Worm (Caenorhabditis elegans) whole organism, mixed stage, embryonic: Measurements from ENCODE around the gene T26H5.14.

ENCODE experiments used
- M03D4.4 ChIP-seq: sonication (generic microtip); optimal IDR thresholded peaks from 2 replicates; lab custom pipeline; 2017; ENCODE audit warnings: mild to moderate bottlenecking, missing genetic modification characterization, missing compliant biosample characterization
- bed-3 ChIP-seq: fragments of 200-800 bp; sonication (Bioruptor generic); optimal IDR thresholded peaks from 3 replicates; lab custom pipeline; 2018; ENCODE audit warnings: mild to moderate bottlenecking, missing genetic modification characterization, moderate library complexity, missing compliant biosample characterization
- blmp-1 ChIP-seq: fragments of 150-350 bp; optimal IDR thresholded peaks from 2 replicates; lab custom pipeline; 2014; ENCODE audit warnings: missing biosample characterization, missing genetic modification characterization
- ceh-39 ChIP-seq: fragments of 150-350 bp; optimal IDR thresholded peaks from 2 replicates; lab custom pipeline; 2014; ENCODE audit warnings: missing biosample characterization, missing genetic modification characterization
- ceh-43 ChIP-seq: fragments of 200-800 bp; sonication (Bioruptor generic); optimal IDR thresholded peaks from 2 replicates; lab custom pipeline; 2018; ENCODE audit warnings: mild to moderate bottlenecking, missing genetic modification characterization, moderate library complexity, missing compliant biosample characterization
- ceh-83 ChIP-seq: fragments of 200-800 bp; sonication (Bioruptor generic); optimal IDR thresholded peaks from 2 replicates; lab custom pipeline; 2018; ENCODE audit warnings: mild to moderate bottlenecking, missing genetic modification characterization, missing compliant biosample characterization
- ces-1 ChIP-seq: fragments of 150-350 bp; optimal IDR thresholded peaks from 2 replicates; lab custom pipeline; 2014; ENCODE audit warnings: missing biosample characterization, missing genetic modification reagents, missing genetic modification characterization
- drap-1 ChIP-seq: fragments of 200-800 bp; sonication (Bioruptor generic); optimal IDR thresholded peaks from 3 replicates; lab custom pipeline; 2018; ENCODE audit warnings: mild to moderate bottlenecking, missing genetic modification characterization, missing compliant biosample characterization
- elt-1 ChIP-seq: sonication (generic microtip); optimal IDR thresholded peaks from 2 replicates; lab custom pipeline; 2017; ENCODE audit warnings: missing genetic modification characterization, mild to moderate bottlenecking, missing compliant biosample characterization, antibody characterized with exemption, moderate library complexity, borderline replicate concordance; ENCODE audit not compliant: insufficient read depth
- flh-1 ChIP-seq: fragments of 200-800 bp; sonication (Bioruptor generic); optimal IDR thresholded peaks from 2 replicates; lab custom pipeline; 2018; ENCODE audit warnings: mild to moderate bottlenecking, missing genetic modification characterization, moderate library complexity, missing compliant biosample characterization
- ham-2 ChIP-seq: fragments of 200-800 bp; sonication (Bioruptor generic); optimal IDR thresholded peaks from 2 replicates; lab custom pipeline; 2018; ENCODE audit warnings: mild to moderate bottlenecking, missing genetic modification characterization, missing compliant biosample characterization
- hlh-1 ChIP-seq: fragments of 150-350 bp; optimal IDR thresholded peaks from 2 replicates; lab custom pipeline; 2014; ENCODE audit warnings: missing biosample characterization, missing genetic modification reagents, missing genetic modification characterization
- lin-13 ChIP-seq: fragments of 150-350 bp; optimal IDR thresholded peaks from 2 replicates; lab custom pipeline; 2014; ENCODE audit warnings: missing biosample characterization, missing genetic modification characterization
- lin-32 ChIP-seq: fragments of 200-800 bp; sonication (Bioruptor generic); optimal IDR thresholded peaks from 2 replicates; lab custom pipeline; 2018; ENCODE audit warnings: mild to moderate bottlenecking, missing genetic modification characterization, missing compliant biosample characterization
- lsy-2 ChIP-seq: fragments of 150-350 bp; optimal IDR thresholded peaks from 2 replicates; lab custom pipeline; 2014; ENCODE audit warnings: missing biosample characterization, missing genetic modification characterization
- mab-5 ChIP-seq: fragments of 150-350 bp; optimal IDR thresholded peaks from 2 replicates; lab custom pipeline; 2014; ENCODE audit warnings: missing biosample characterization, missing genetic modification characterization
- mep-1 ChIP-seq: fragments of 150-350 bp; optimal IDR thresholded peaks from 2 replicates; lab custom pipeline; 2017; ENCODE audit warnings: missing biosample characterization, missing genetic modification reagents, missing genetic modification characterization, inconsistent platforms
- nhr-12 ChIP-seq: fragments of 150-350 bp; optimal IDR thresholded peaks from 2 replicates; lab custom pipeline; 2014; ENCODE audit warnings: missing biosample characterization, missing genetic modification characterization
- nhr-2 ChIP-seq: fragments of 150-350 bp; optimal IDR thresholded peaks from 2 replicates; lab custom pipeline; 2014; ENCODE audit warnings: missing biosample characterization, missing genetic modification characterization
- nhr-237 ChIP-seq: fragments of 150-350 bp; optimal IDR thresholded peaks from 2 replicates; lab custom pipeline; 2014; ENCODE audit warnings: missing biosample characterization, missing genetic modification characterization
- nhr-28 ChIP-seq: fragments of 150-350 bp; optimal IDR thresholded peaks from 2 replicates; lab custom pipeline; 2014; ENCODE audit warnings: missing biosample characterization, missing genetic modification characterization
- nhr-76 ChIP-seq: sonication (generic microtip); optimal IDR thresholded peaks from 2 replicates; lab custom pipeline; 2017; ENCODE audit warnings: missing biosample characterization, missing genetic modification characterization
- pha-4 ChIP-seq: fragments of 150-350 bp; optimal IDR thresholded peaks from 2 replicates; lab custom pipeline; 2018; ENCODE audit warnings: missing biosample characterization, missing genetic modification reagents, missing genetic modification characterization
- sem-2 ChIP-seq: fragments of 200-800 bp; sonication (Bioruptor generic); optimal IDR thresholded peaks from 2 replicates; lab custom pipeline; 2018; ENCODE audit warnings: mild to moderate bottlenecking, missing genetic modification characterization, missing compliant biosample characterization
- snpc-4 ChIP-seq: fragments of 150-350 bp; optimal IDR thresholded peaks from 2 replicates; lab custom pipeline; 2014; ENCODE audit warnings: missing biosample characterization, missing genetic modification characterization
- sptf-1 ChIP-seq: sonication (generic microtip); optimal IDR thresholded peaks from 2 replicates; lab custom pipeline; 2017; ENCODE audit warnings: mild to moderate bottlenecking, missing genetic modification characterization, moderate library complexity, missing compliant biosample characterization
- tbx-8 ChIP-seq: fragments of 200-800 bp; sonication (Bioruptor generic); optimal IDR thresholded peaks from 2 replicates; lab custom pipeline; 2018; ENCODE audit warnings: mild to moderate bottlenecking, missing genetic modification characterization, moderate library complexity, missing compliant biosample characterization
- unc-120 ChIP-seq: sonication (generic microtip); optimal IDR thresholded peaks from 2 replicates; lab custom pipeline; 2017; ENCODE audit warnings: missing genetic modification characterization, missing compliant biosample characterization; ENCODE audit not compliant: poor library complexity, severe bottlenecking
- zip-8 ChIP-seq: fragments of 150-350 bp; optimal IDR thresholded peaks from 2 replicates; lab custom pipeline; 2014; ENCODE audit warnings: missing biosample characterization, missing genetic modification characterization
- ztf-11 ChIP-seq: fragments of 150-350 bp; optimal IDR thresholded peaks from 2 replicates; lab custom pipeline; 2014; ENCODE audit warnings: missing biosample characterization, missing genetic modification characterization

T26H5.14 gene

ce11 chrV:15479825-15480224 lies 30.9 kb downstream of the T26H5.14 start:
- no peak for TF ChIP-seq blmp-1 (tag; lab: Kevin White, UChicago)
- no peak for TF ChIP-seq hlh-1
- TF ChIP-seq zip-8 (tag; lab: Kevin White, UChicago), result no peak
- TF ChIP-seq nhr-28 (tag; lab: Kevin White, UChicago), result no peak
- TF ChIP-seq ces-1, result no peak
- no peak for TF ChIP-seq ceh-39 (tag; lab: Kevin White, UChicago)
- no peak for TF ChIP-seq elt-1 (tag; lab: Kevin White, UChicago)
- no peak for TF ChIP-seq nhr-237 (tag; lab: Kevin White, UChicago)
- no peak for TF ChIP-seq sptf-1 (tag; lab: Kevin White, UChicago)
- TF ChIP-seq mab-5 (tag; lab: Kevin White, UChicago), result no peak
- TF ChIP-seq bed-3 (GFP tag; lab: Kevin White, UChicago), result no peak
- no peak for TF ChIP-seq unc-120 (tag; lab: Kevin White, UChicago)
- no peak for TF ChIP-seq lin-13
- no peak for TF ChIP-seq snpc-4 (tag; lab: Kevin White, UChicago)
- TF ChIP-seq lsy-2 (tag; lab: Kevin White, UChicago), result no peak
- no peak for TF ChIP-seq flh-1 (GFP tag; lab: Kevin White, UChicago)
- no peak for TF ChIP-seq nhr-2 (tag; lab: Kevin White, UChicago)
- no peak for TF ChIP-seq ceh-83 (GFP tag; lab: Kevin White, UChicago)
- no peak for TF ChIP-seq ham-2 (GFP tag; lab: Kevin White, UChicago)

- TF ChIP-seq bed-3 (GFP tag; lab: Kevin White, UChicago), result no peak
- TF ChIP-seq ceh-39 (tag; lab: Kevin White, UChicago), result no peak
- no peak for TF ChIP-seq ztf-11 (tag; lab: Kevin White, UChicago)
- no peak for TF ChIP-seq M03D4.4 (tag; lab: Kevin White, UChicago)
- no peak for TF ChIP-seq nhr-12 (tag; lab: Kevin White, UChicago)
- no peak for TF ChIP-seq flh-1 (GFP tag; lab: Kevin White, UChicago)
- TF ChIP-seq pha-4 (tag; lab: Kevin White, UChicago), result no peak
- TF ChIP-seq hlh-1, result no peak
- no peak for TF ChIP-seq ham-2 (GFP tag; lab: Kevin White, UChicago)
- no peak for TF ChIP-seq tbx-8 (GFP tag; lab: Kevin White, UChicago)
- no peak for TF ChIP-seq lin-32
- TF ChIP-seq ceh-43 (GFP tag; lab: Kevin White, UChicago), result no peak
These were observed 31.6 kb downstream of the T26H5.14 start for ce11 chrV:15480505-15481075.

- TF ChIP-seq drap-1 (GFP tag; lab: Kevin White, UChicago), result no peak
- no peak for TF ChIP-seq mab-5 (tag; lab: Kevin White, UChicago)
- TF ChIP-seq elt-1 (tag; lab: Kevin White, UChicago), result peak; percentile 61
- TF ChIP-seq blmp-1 (tag; lab: Kevin White, UChicago), result no peak
- no peak for TF ChIP-seq nhr-2 (tag; lab: Kevin White, UChicago)
These were observed 32.4 kb downstream of the T26H5.14 start, which contains the start of gene nhr-150 for ce11 chrV:15481374-15481773. Gene nhr-150 (minus strand): TSS chrV:15481465.

ce11 chrV:15483563-15483962 lies 34.6 kb downstream of the T26H5.14 start:
- TF ChIP-seq sem-2 (GFP tag; lab: Kevin White, UChicago) (no peak), pha-4 (tag; lab: Kevin White, UChicago) (no peak), ceh-43 (GFP tag; lab: Kevin White, UChicago) (no peak), nhr-2 (tag; lab: Kevin White, UChicago) (no peak), bed-3 (GFP tag; lab: Kevin White, UChicago) (no peak), mep-1 (no peak), snpc-4 (tag; lab: Kevin White, UChicago) (no peak), blmp-1 (tag; lab: Kevin White, UChicago) (no peak), tbx-8 (GFP tag; lab: Kevin White, UChicago) (no peak), drap-1 (GFP tag; lab: Kevin White, UChicago) (no peak), unc-120 (tag; lab: Kevin White, UChicago) (no peak), zip-8 (tag; lab: Kevin White, UChicago) (no peak), nhr-28 (tag; lab: Kevin White, UChicago) (no peak), nhr-76 (no peak), lsy-2 (tag; lab: Kevin White, UChicago) (no peak)
